Worm (Caenorhabditis elegans) whole organism, young adult: ENCODE data around the gene F35E12.2.

Experiments used
- B0035.1 ChIP-seq: sonication (generic microtip); optimal IDR thresholded peaks from 2 replicates; lab custom pipeline; 2016; ENCODE audit warnings: missing genetic modification characterization, mild to moderate bottlenecking, missing compliant biosample characterization, missing genotype, missing genetic modification reagents
- B0261.1 ChIP-seq: sonication (generic microtip); optimal IDR thresholded peaks from 2 replicates; lab custom pipeline; 2016; ENCODE audit warnings: mild to moderate bottlenecking, missing genetic modification characterization, moderate library complexity, missing compliant biosample characterization
- C06A6.2 ChIP-seq: fragments of 200-800 bp; sonication (Bioruptor generic); conservative IDR thresholded peaks from 2 replicates; pipeline ENCODE4 v1.3.6; 2022; ENCODE audit warnings: missing genetic modification characterization, missing compliant biosample characterization
- D2030.7 ChIP-seq: fragments of 200-800 bp; sonication (Bioruptor generic); IDR thresholded peaks from 2 replicates; pipeline ENCODE4 v1.3.6; 2022; ENCODE audit warnings: missing genetic modification reagents, missing genetic modification characterization, missing compliant biosample characterization
- F22D6.2 ChIP-seq: sonication (generic microtip); optimal IDR thresholded peaks from 2 replicates; lab custom pipeline; 2016; ENCODE audit warnings: mild to moderate bottlenecking, missing genetic modification characterization, missing compliant biosample characterization
- F33H1.4 ChIP-seq: fragments of 200-800 bp; sonication (Bioruptor generic); IDR thresholded peaks from 2 replicates; pipeline ENCODE4 v1.3.6; 2022; ENCODE audit warnings: missing genetic modification reagents, missing genetic modification characterization, missing compliant biosample characterization
- F49E8.2 ChIP-seq: sonication (generic microtip); optimal IDR thresholded peaks from 3 replicates; lab custom pipeline; 2017; ENCODE audit warnings: missing genetic modification characterization, mild to moderate bottlenecking, missing compliant biosample characterization, antibody characterized with exemption, moderate library complexity; ENCODE audit not compliant: insufficient read depth
- F57A8.1 ChIP-seq: fragments of 200-800 bp; sonication (Bioruptor generic); optimal IDR thresholded peaks from 2 replicates; lab custom pipeline; 2018; ENCODE audit warnings: mild to moderate bottlenecking, missing genetic modification characterization, moderate library complexity, missing compliant biosample characterization
- T26A5.8 ChIP-seq: sonication (generic microtip); optimal IDR thresholded peaks from 2 replicates; lab custom pipeline; 2016; ENCODE audit warnings: missing genetic modification characterization, missing compliant biosample characterization
- Y53F4B.3 ChIP-seq: fragments of 200-800 bp; sonication (Bioruptor generic); IDR thresholded peaks from 2 replicates; pipeline ENCODE4 v1.3.6; 2022; ENCODE audit warnings: missing genetic modification reagents, missing genetic modification characterization, missing compliant biosample characterization
- Y53G8AR.9 ChIP-seq: fragments of 200-800 bp; sonication (Bioruptor generic); conservative IDR thresholded peaks from 2 replicates; pipeline ENCODE4 v1.3.6; 2022; ENCODE audit warnings: missing genetic modification reagents, missing genetic modification characterization, missing compliant biosample characterization
- Y56A3A.18 ChIP-seq: fragments of 200-800 bp; sonication (Bioruptor generic); IDR thresholded peaks from 2 replicates; pipeline ENCODE4 v1.3.6; 2022; ENCODE audit warnings: missing genetic modification reagents, missing genetic modification characterization, missing compliant biosample characterization
- Y67H2A.10 ChIP-seq: fragments of 200-800 bp; sonication (Bioruptor generic); conservative IDR thresholded peaks from 2 replicates; pipeline ENCODE4 v1.3.6; 2022; ENCODE audit warnings: missing genetic modification reagents, missing genetic modification characterization, missing compliant biosample characterization
- Y95B8A.8 ChIP-seq: fragments of 200-800 bp; sonication (Bioruptor generic); IDR thresholded peaks from 2 replicates; pipeline ENCODE4 v1.3.6; 2022; ENCODE audit warnings: missing genetic modification reagents, missing genetic modification characterization, missing compliant biosample characterization
- ama-1 ChIP-seq, 3 experiments: fragments of 150-350 bp in 1 of 3; sonication (generic microtip) in 2 of 3; optimal IDR thresholded peaks; 2 replicates each; lab custom pipeline; 2014 to 2018; ENCODE audit warnings: missing biosample characterization in 2 of 3, missing genetic modification characterization in 2 of 3, missing genetic modification reagents in 2 of 3
- aptf-2 ChIP-seq: fragments of 200-800 bp; sonication (Bioruptor generic); conservative IDR thresholded peaks from 2 replicates; pipeline ENCODE4 v1.3.6; 2022; ENCODE audit warnings: missing genetic modification reagents, missing genetic modification characterization, missing compliant biosample characterization
- bed-2 ChIP-seq: fragments of 200-800 bp; sonication (Bioruptor generic); IDR thresholded peaks from 2 replicates; pipeline ENCODE4 v1.3.6; 2022; ENCODE audit warnings: missing genetic modification reagents, missing genetic modification characterization, missing compliant biosample characterization
- cebp-1 ChIP-seq, 2 experiments: fragments of 200-800 bp in 1 of 2; sonication (Bioruptor generic) in 1 of 2; sonication (generic microtip) in 1 of 2; IDR thresholded peaks in 1 of 2; optimal IDR thresholded peaks in 1 of 2; 2 replicates each; pipeline versions ENCODE4 v1.3.6 to Lab custom; 2017 to 2022; ENCODE audit warnings: missing compliant biosample characterization in 2 of 2, missing genetic modification characterization in 2 of 2, mild to moderate bottlenecking in 1 of 2, missing genetic modification reagents in 1 of 2, moderate library complexity in 1 of 2
- cebp-2 ChIP-seq: fragments of 200-800 bp; sonication (Bioruptor generic); IDR thresholded peaks from 2 replicates; pipeline ENCODE4 v1.3.6; 2022; ENCODE audit warnings: missing genetic modification characterization, missing compliant biosample characterization
- ceh-40 ChIP-seq: fragments of 200-800 bp; sonication (Bioruptor generic); IDR thresholded peaks from 2 replicates; pipeline ENCODE4 v1.3.6; 2022; ENCODE audit warnings: missing genetic modification characterization, missing compliant biosample characterization
- ceh-79 ChIP-seq: sonication (generic microtip); optimal IDR thresholded peaks from 2 replicates; lab custom pipeline; 2017; ENCODE audit warnings: mild to moderate bottlenecking, missing genetic modification characterization, missing compliant biosample characterization
- chd-7 ChIP-seq: sonication (generic microtip); optimal IDR thresholded peaks from 2 replicates; lab custom pipeline; 2016; ENCODE audit warnings: mild to moderate bottlenecking, missing genetic modification characterization, moderate library complexity, missing compliant biosample characterization
- die-1 ChIP-seq: sonication (generic microtip); optimal IDR thresholded peaks from 2 replicates; lab custom pipeline; 2016; ENCODE audit warnings: missing genotype, mild to moderate bottlenecking, missing genetic modification characterization, missing compliant biosample characterization
- dox-1 ChIP-seq: fragments of 200-800 bp; sonication (Bioruptor generic); IDR thresholded peaks from 2 replicates; pipeline ENCODE4 v1.3.6; 2022; ENCODE audit warnings: missing genetic modification reagents, missing genetic modification characterization, missing compliant biosample characterization
- egl-18 ChIP-seq: fragments of 200-800 bp; sonication (Bioruptor generic); IDR thresholded peaks from 2 replicates; pipeline ENCODE4 v1.3.6; 2022; ENCODE audit warnings: missing genetic modification reagents, missing genetic modification characterization, missing compliant biosample characterization
- hsf-1 ChIP-seq: fragments of 200-800 bp; sonication (Bioruptor generic); IDR thresholded peaks from 2 replicates; pipeline ENCODE4 v1.3.6; 2022; ENCODE audit warnings: missing genetic modification reagents, missing genetic modification characterization, missing compliant biosample characterization
- lag-1 ChIP-seq: fragments of 200-800 bp; sonication (Bioruptor generic); IDR thresholded peaks from 2 replicates; pipeline ENCODE4 v1.3.6; 2022; ENCODE audit warnings: missing genetic modification reagents, missing genetic modification characterization, missing compliant biosample characterization
- let-526 ChIP-seq: fragments of 200-800 bp; sonication (Bioruptor generic); IDR thresholded peaks from 2 replicates; pipeline ENCODE4 v1.3.6; 2022; ENCODE audit warnings: missing genetic modification reagents, missing genetic modification characterization, missing compliant biosample characterization
- let-607 ChIP-seq, 2 experiments: fragments of 200-800 bp in 1 of 2; sonication (Bioruptor generic) in 1 of 2; sonication (generic microtip) in 1 of 2; optimal IDR thresholded peaks; 2 replicates each; lab custom pipeline; 2016 to 2018; ENCODE audit warnings: mild to moderate bottlenecking in 2 of 2, missing compliant biosample characterization in 2 of 2, missing genetic modification characterization in 2 of 2, moderate library complexity in 2 of 2, missing genotype in 1 of 2
- lin-26 ChIP-seq: fragments of 200-800 bp; sonication (Bioruptor generic); IDR thresholded peaks from 2 replicates; pipeline ENCODE4 v1.3.6; 2022; ENCODE audit warnings: missing genetic modification reagents, missing genetic modification characterization, missing compliant biosample characterization
- lin-35 ChIP-seq, 3 experiments: fragments of 150-350 bp in 2 of 3; sonication (generic microtip) in 1 of 3; optimal IDR thresholded peaks; 2 replicates each; lab custom pipeline; 2014 to 2018; ENCODE audit warnings: missing biosample characterization in 3 of 3, missing genetic modification characterization in 3 of 3, missing genetic modification reagents in 3 of 3
- lin-54 ChIP-seq: fragments of 200-800 bp; sonication (Bioruptor generic); optimal IDR thresholded peaks from 2 replicates; lab custom pipeline; 2018; ENCODE audit warnings: mild to moderate bottlenecking, missing genetic modification characterization, missing compliant biosample characterization
- lir-1 ChIP-seq: fragments of 200-800 bp; sonication (Bioruptor generic); conservative IDR thresholded peaks from 2 replicates; pipeline ENCODE4 v1.3.6; 2022; ENCODE audit warnings: missing genetic modification reagents, missing genetic modification characterization, missing compliant biosample characterization
- mcd-1 ChIP-seq: fragments of 200-800 bp; sonication (Bioruptor generic); IDR thresholded peaks from 2 replicates; pipeline ENCODE4 v1.3.6; 2022; ENCODE audit warnings: missing genetic modification reagents, missing genetic modification characterization, missing compliant biosample characterization
- mxl-1 ChIP-seq: sonication (generic microtip); optimal IDR thresholded peaks from 2 replicates; lab custom pipeline; 2016; ENCODE audit warnings: missing genetic modification characterization, missing compliant biosample characterization
- nfya-1 ChIP-seq: sonication (generic microtip); optimal IDR thresholded peaks from 2 replicates; lab custom pipeline; 2017; ENCODE audit warnings: antibody characterized with exemption, missing compliant biosample characterization, missing genetic modification characterization, borderline replicate concordance; ENCODE audit not compliant: insufficient read depth
- nhr-179 ChIP-seq: sonication (generic microtip); optimal IDR thresholded peaks from 2 replicates; lab custom pipeline; 2016; ENCODE audit warnings: mild to moderate bottlenecking, missing genetic modification characterization, missing compliant biosample characterization
- nhr-90 ChIP-seq: sonication (generic microtip); optimal IDR thresholded peaks from 2 replicates; lab custom pipeline; 2016; ENCODE audit warnings: missing genotype, mild to moderate bottlenecking, missing genetic modification characterization, missing compliant biosample characterization
- rpc-1 ChIP-seq, 2 experiments: fragments of 150-350 bp in 1 of 2; sonication (generic microtip) in 1 of 2; optimal IDR thresholded peaks; 2 replicates each; lab custom pipeline; 2014 to 2018; ENCODE audit warnings: missing biosample characterization in 1 of 2, missing genetic modification characterization in 1 of 2, missing genetic modification reagents in 1 of 2, missing genotype in 1 of 2
- snpc-1.1 ChIP-seq: sonication (generic microtip); optimal IDR thresholded peaks from 2 replicates; lab custom pipeline; 2017; ENCODE audit warnings: missing genetic modification characterization, mild to moderate bottlenecking, missing compliant biosample characterization, antibody characterized with exemption, moderate library complexity, missing genotype, missing genetic modification reagents; ENCODE audit not compliant: insufficient read depth
- tbp1 ChIP-seq: fragments of 200-800 bp; sonication (Bioruptor generic); optimal IDR thresholded peaks from 2 replicates; lab custom pipeline; 2018; ENCODE audit warnings: mild to moderate bottlenecking, missing genetic modification characterization, missing compliant biosample characterization
- tlf-1 ChIP-seq: fragments of 200-800 bp; sonication (Bioruptor generic); optimal IDR thresholded peaks from 2 replicates; lab custom pipeline; 2018; ENCODE audit warnings: mild to moderate bottlenecking, missing genetic modification characterization, missing compliant biosample characterization
- xnd-1 ChIP-seq: sonication (generic microtip); optimal IDR thresholded peaks from 2 replicates; lab custom pipeline; 2016; ENCODE audit warnings: missing genotype, missing genetic modification reagents, missing genetic modification characterization, missing compliant biosample characterization
- zfh-2 ChIP-seq: fragments of 200-800 bp; sonication (Bioruptor generic); conservative IDR thresholded peaks from 2 replicates; pipeline ENCODE4 v1.3.6; 2022; ENCODE audit warnings: missing genetic modification reagents, missing genetic modification characterization, missing compliant biosample characterization
- ztf-22 ChIP-seq: fragments of 200-800 bp; sonication (Bioruptor generic); optimal IDR thresholded peaks from 2 replicates; lab custom pipeline; 2018; ENCODE audit warnings: mild to moderate bottlenecking, missing genetic modification characterization, moderate library complexity, missing compliant biosample characterization
- ztf-25 ChIP-seq: fragments of 200-800 bp; sonication (Bioruptor generic); IDR thresholded peaks from 2 replicates; pipeline ENCODE4 v1.3.6; 2022; ENCODE audit warnings: missing genetic modification reagents, missing genetic modification characterization, missing compliant biosample characterization

Gene F35E12.2

ce11 chrV:13715223-13715686 lies 9.4 kb downstream of the F35E12.2 start, which contains the start of gene zipt-9 (continued):
- TF ChIP-seq mcd-1 (GFP tag; lab: Robert Waterston, UW) = peak; percentile 94
- no peak for TF ChIP-seq rpc-1 (optimal IDR thresholded peaks at IDR 0.05; lab: Kevin White, UChicago)
- TF ChIP-seq rpc-1 (tag; optimal IDR thresholded peaks at IDR 0.05; lab: Kevin White, UChicago) = no peak
- TF ChIP-seq dox-1 (GFP tag; lab: Robert Waterston, UW) = peak; percentile 80
- no peak for TF ChIP-seq Y53F4B.3 (GFP tag; lab: Robert Waterston, UW)
- no peak for TF ChIP-seq ztf-22 (GFP tag; lab: Kevin White, UChicago)
- no peak for TF ChIP-seq ceh-79 (tag; lab: Kevin White, UChicago)
- no peak for TF ChIP-seq ama-1 (optimal IDR thresholded peaks at IDR 0.05; lab: Kevin White, UChicago)
- no peak for TF ChIP-seq ama-1 (GFP tag; optimal IDR thresholded peaks at IDR 0.05; lab: Kevin White, UChicago)
- 0 out of 2 replicates have a peak, but pooled peaks have one; percentile 51 for TF ChIP-seq ztf-25 (GFP tag; lab: Robert Waterston, UW)
- no peak for TF ChIP-seq Y67H2A.10 (GFP tag; lab: Robert Waterston, UW)
- no peak for TF ChIP-seq die-1 (tag; lab: Kevin White, UChicago)
- no peak for TF ChIP-seq cebp-2 (GFP tag; lab: Robert Waterston, UW)
- TF ChIP-seq lag-1 = no peak
- TF ChIP-seq nhr-179 (tag; lab: Kevin White, UChicago) = no peak
- TF ChIP-seq tlf-1 (GFP tag; lab: Kevin White, UChicago) = no peak
- peak; percentile 36 for TF ChIP-seq tbp1 (GFP tag; lab: Kevin White, UChicago)
- no peak for TF ChIP-seq chd-7 (tag; lab: Kevin White, UChicago)
- no peak for TF ChIP-seq cebp-1 (GFP tag; IDR thresholded peaks at IDR 0.05; lab: Robert Waterston, UW)
- no peak for TF ChIP-seq cebp-1 (tag; optimal IDR thresholded peaks at IDR 0.05; lab: Kevin White, UChicago)
- TF ChIP-seq let-607 (tag; optimal IDR thresholded peaks at IDR 0.05; lab: Kevin White, UChicago) = peak in 1 of 2 experiments; percentile 44
- TF ChIP-seq D2030.7 (GFP tag; lab: Robert Waterston, UW) = peak; percentile 47; the same call in 1 of the 2 replicates
- no peak for TF ChIP-seq Y56A3A.18
- TF ChIP-seq lin-35 (GFP tag; optimal IDR thresholded peaks at IDR 0.05; lab: Kevin White, UChicago) = no peak
- TF ChIP-seq egl-18 (GFP tag; lab: Robert Waterston, UW) = no peak
- TF ChIP-seq F49E8.2 (tag; lab: Kevin White, UChicago) = peak; percentile 22
- TF ChIP-seq mxl-1 (tag; lab: Kevin White, UChicago) = no peak
- no peak for TF ChIP-seq Y95B8A.8 (GFP tag; lab: Robert Waterston, UW)
- TF ChIP-seq lir-1 (GFP tag; lab: Robert Waterston, UW) = no peak
- no peak for TF ChIP-seq nhr-90
- TF ChIP-seq hsf-1 (GFP tag; lab: Robert Waterston, UW) = no peak
- no peak for TF ChIP-seq Y53G8AR.9 (GFP tag; lab: Robert Waterston, UW)
- TF ChIP-seq T26A5.8 (tag; lab: Kevin White, UChicago) = no peak
- no peak for TF ChIP-seq xnd-1 (tag; lab: Kevin White, UChicago)
- TF ChIP-seq F22D6.2 (tag; lab: Kevin White, UChicago) = peak; percentile 23
- no peak for TF ChIP-seq snpc-1.1
- TF ChIP-seq zfh-2 (GFP tag; lab: Robert Waterston, UW) = no peak
- no peak for TF ChIP-seq lin-26
- 0 out of 2 replicates have a peak, but pooled peaks have one; percentile 44 for TF ChIP-seq bed-2
- TF ChIP-seq let-526 (GFP tag; lab: Robert Waterston, UW) = no peak
- TF ChIP-seq F33H1.4 (GFP tag; lab: Robert Waterston, UW) = peak; percentile 15; the same call in 1 of the 2 replicates
- TF ChIP-seq lin-54 (GFP tag; lab: Kevin White, UChicago) = peak; percentile 58
- TF ChIP-seq B0261.1 (tag; lab: Kevin White, UChicago) = no peak
- TF ChIP-seq nfya-1 (tag; lab: Kevin White, UChicago) = no peak
- 0 out of 2 replicates have a peak, but pooled peaks have one; percentile 14 for TF ChIP-seq aptf-2
- no peak for TF ChIP-seq ceh-40
- TF ChIP-seq C06A6.2 = no peak
- no peak for TF ChIP-seq F57A8.1 (GFP tag; lab: Kevin White, UChicago)
- no peak for TF ChIP-seq B0035.1 (tag; lab: Kevin White, UChicago)
